Worm (Caenorhabditis elegans): ENCODE data around the gene F36D4.1.

DNA sequence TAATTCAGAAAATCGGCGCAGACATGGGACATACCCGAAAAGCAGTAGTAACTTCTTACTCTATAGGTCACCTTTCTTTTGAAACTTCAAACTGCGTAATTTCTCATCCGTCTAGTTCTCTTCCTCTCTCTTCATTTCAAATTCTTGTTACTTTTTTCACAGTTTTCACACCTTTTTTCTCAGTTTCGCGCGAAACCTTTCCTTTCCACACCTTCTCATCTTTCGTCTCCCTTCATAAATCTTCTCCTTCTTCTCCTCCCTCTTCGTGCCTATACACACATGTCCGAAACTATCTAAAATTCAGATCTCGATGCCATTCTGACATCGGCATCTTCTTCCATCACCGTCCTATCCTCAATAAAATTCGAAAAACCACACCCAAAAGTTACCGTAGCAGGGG is 27.0 kb downstream of the F36D4.1 start, which contains the start of gene wdr-62:
- no peak for TF ChIP-seq him-1 (tag; optimal IDR thresholded peaks at IDR 0.05)
- TF ChIP-seq dao-5 (tag; optimal IDR thresholded peaks at IDR 0.05), result no peak
- no peak for TF ChIP-seq W03F9.2 (tag; optimal IDR thresholded peaks at IDR 0.05)
